Fruit fly (Drosophila melanogaster) whole organism, embryonic: ENCODE data around the gene Sgsh.

Source experiments
- Adf1 ChIP-seq: fragments of 200-800 bp; sonication (Bioruptor generic); IDR thresholded peaks from 2 replicates; pipeline ENCODE4 v1.3.6; 2022; ENCODE audit warnings: missing biosample characterization, missing genetic modification characterization
- B-H2 ChIP-seq: fragments of 200-800 bp; sonication (Bioruptor generic); optimal IDR thresholded peaks from 2 replicates; lab custom pipeline; 2018; ENCODE audit warnings: missing biosample characterization, mild to moderate bottlenecking, missing genetic modification characterization
- BEAF-32 ChIP-seq: fragments of 200-800 bp; sonication (Bioruptor generic); optimal IDR thresholded peaks from 3 replicates; lab custom pipeline; 2017; ENCODE audit warnings: missing biosample characterization, missing genetic modification characterization, mild to moderate bottlenecking, moderate library complexity, missing genetic modification reagents
- CG10321 ChIP-seq: fragments of 200-800 bp; sonication (Bioruptor generic); IDR thresholded peaks from 2 replicates; pipeline ENCODE4 v1.3.6; 2022; ENCODE audit warnings: missing biosample characterization, missing genetic modification characterization
- CG10366 ChIP-seq: fragments of 200-800 bp; sonication (Bioruptor generic); IDR thresholded peaks from 2 replicates; pipeline ENCODE4 v1.3.6; 2022; ENCODE audit warnings: missing biosample characterization, missing genetic modification characterization
- CG11456 ChIP-seq: fragments of 200-800 bp; sonication (Bioruptor generic); IDR thresholded peaks from 3 replicates; pipeline ENCODE4 v1.3.6; 2022; ENCODE audit warnings: missing biosample characterization, missing genetic modification characterization
- CG12104 ChIP-seq: fragments of 200-800 bp; sonication (Bioruptor generic); optimal IDR thresholded peaks from 3 replicates; lab custom pipeline; 2016; ENCODE audit warnings: missing biosample characterization, missing genetic modification characterization
- CG12659 ChIP-seq: fragments of 200-800 bp; sonication (Bioruptor generic); optimal IDR thresholded peaks from 3 replicates; lab custom pipeline; 2017; ENCODE audit warnings: mild to moderate bottlenecking, missing biosample characterization, missing genetic modification reagents, missing genetic modification characterization
- CG13287 ChIP-seq: fragments of 200-800 bp; sonication (Bioruptor generic); IDR thresholded peaks from 2 replicates; pipeline ENCODE4 v1.3.6; 2022; ENCODE audit warnings: missing biosample characterization, missing genetic modification characterization; ENCODE audit not compliant: partially characterized antibody
- CG14050 ChIP-seq: fragments of 200-800 bp; sonication (Bioruptor generic); IDR thresholded peaks from 3 replicates; pipeline ENCODE4 v1.3.6; 2022; ENCODE audit warnings: missing biosample characterization, missing genetic modification characterization
- CG1602 ChIP-seq: fragments of 200-800 bp; sonication (Bioruptor generic); optimal IDR thresholded peaks from 3 replicates; lab custom pipeline; 2016; ENCODE audit warnings: missing biosample characterization, missing genetic modification characterization
- CG16813 ChIP-seq: fragments of 200-800 bp; sonication (Bioruptor generic); IDR thresholded peaks from 3 replicates; pipeline ENCODE4 v1.3.6; 2022; ENCODE audit warnings: missing biosample characterization, missing genetic modification characterization; ENCODE audit not compliant: partially characterized antibody
- CG17568 ChIP-seq: fragments of 200-800 bp; sonication (Bioruptor generic); optimal IDR thresholded peaks from 2 replicates; lab custom pipeline; 2018; ENCODE audit warnings: missing biosample characterization, mild to moderate bottlenecking, missing genetic modification characterization, moderate library complexity
- CG18599 ChIP-seq: fragments of 200-800 bp; sonication (Bioruptor generic); optimal IDR thresholded peaks from 3 replicates; lab custom pipeline; 2017; ENCODE audit warnings: missing biosample characterization, missing genetic modification characterization, mild to moderate bottlenecking, moderate library complexity, missing genetic modification reagents
- CG2678 ChIP-seq: fragments of 200-800 bp; sonication (Bioruptor generic); optimal IDR thresholded peaks from 3 replicates; lab custom pipeline; 2019; ENCODE audit warnings: missing biosample characterization, mild to moderate bottlenecking, missing genetic modification characterization, moderate library complexity
- CG3281 ChIP-seq: fragments of 200-800 bp; sonication (Bioruptor generic); optimal IDR thresholded peaks from 3 replicates; lab custom pipeline; 2017; ENCODE audit warnings: missing biosample characterization, mild to moderate bottlenecking, missing genetic modification characterization
- CG42726 ChIP-seq: fragments of 200-800 bp; sonication (Bioruptor generic); IDR thresholded peaks from 2 replicates; pipeline ENCODE4 v1.3.6; 2022; ENCODE audit warnings: missing biosample characterization, missing genetic modification characterization; ENCODE audit not compliant: partially characterized antibody
- CG4328 ChIP-seq: fragments of 200-800 bp; sonication (Bioruptor generic); optimal IDR thresholded peaks from 3 replicates; lab custom pipeline; 2017; ENCODE audit warnings: missing biosample characterization, missing genetic modification reagents, missing genetic modification characterization
- CG4360 ChIP-seq: fragments of 200-800 bp; sonication (Bioruptor generic); IDR thresholded peaks from 2 replicates; pipeline ENCODE4 v1.3.6; 2022; ENCODE audit warnings: missing biosample characterization, missing genetic modification characterization
- CG6272 ChIP-seq: fragments of 200-800 bp; sonication (Bioruptor generic); IDR thresholded peaks from 2 replicates; pipeline ENCODE4 v1.3.6; 2022; ENCODE audit warnings: missing biosample characterization, missing genetic modification characterization
- CG6765 ChIP-seq: fragments of 200-800 bp; sonication (Bioruptor generic); optimal IDR thresholded peaks from 3 replicates; lab custom pipeline; 2017; ENCODE audit warnings: missing biosample characterization, mild to moderate bottlenecking, missing genetic modification characterization
- CG6791 ChIP-seq: fragments of 200-800 bp; sonication (Bioruptor generic); IDR thresholded peaks from 3 replicates; pipeline ENCODE4 v1.3.6; 2022; ENCODE audit warnings: missing biosample characterization, missing genetic modification characterization; ENCODE audit not compliant: partially characterized antibody
- CG7963 ChIP-seq: fragments of 200-800 bp; sonication (Bioruptor generic); IDR thresholded peaks from 3 replicates; pipeline ENCODE4 v1.3.6; 2022; ENCODE audit warnings: missing biosample characterization, missing genetic modification characterization; ENCODE audit not compliant: partially characterized antibody
- CHES-1-like ChIP-seq: fragments of 200-800 bp; sonication (Bioruptor generic); optimal IDR thresholded peaks from 2 replicates; lab custom pipeline; 2016; ENCODE audit warnings: missing biosample characterization, missing genetic modification characterization
- Dll ChIP-seq: fragments of 200-800 bp; sonication (Bioruptor generic); IDR thresholded peaks from 4 replicates; pipeline ENCODE4 v1.3.6; 2022; ENCODE audit warnings: missing biosample characterization, missing genetic modification characterization; ENCODE audit not compliant: partially characterized antibody
- Doc3 ChIP-seq: fragments of 200-800 bp; sonication (Bioruptor generic); IDR thresholded peaks from 3 replicates; pipeline ENCODE4 v1.3.6; 2022; ENCODE audit warnings: missing biosample characterization, missing genetic modification characterization; ENCODE audit not compliant: partially characterized antibody
- ERR ChIP-seq: fragments of 200-800 bp; sonication (Bioruptor generic); optimal IDR thresholded peaks from 2 replicates; lab custom pipeline; 2016; ENCODE audit warnings: missing biosample characterization, missing genetic modification characterization
- HmgD ChIP-seq: fragments of 200-800 bp; sonication (Bioruptor generic); optimal IDR thresholded peaks from 3 replicates; lab custom pipeline; 2016; ENCODE audit warnings: missing biosample characterization, missing genetic modification characterization
- Hr78 ChIP-seq, 2 experiments: fragments of 200-800 bp in 1 of 2; fragments of >200 bp in 1 of 2; sonication (Bioruptor generic) in 1 of 2; optimal IDR thresholded peaks; 2 replicates each; lab custom pipeline; 2017 to 2019; ENCODE audit warnings: missing biosample characterization in 2 of 2, missing genetic modification characterization in 2 of 2, mild to moderate bottlenecking in 1 of 2, moderate library complexity in 1 of 2
- Opbp ChIP-seq: fragments of 200-800 bp; sonication (Bioruptor generic); IDR thresholded peaks from 3 replicates; pipeline ENCODE4 v1.3.6; 2022; ENCODE audit warnings: missing biosample characterization, missing genetic modification characterization; ENCODE audit not compliant: partially characterized antibody
- Pdp1 ChIP-seq, 2 experiments: fragments of 200-800 bp; sonication (Bioruptor generic); optimal IDR thresholded peaks; 3 replicates each; lab custom pipeline; 2016; ENCODE audit warnings: missing biosample characterization in 2 of 2, missing genetic modification characterization in 2 of 2, mild to moderate bottlenecking in 1 of 2, moderate library complexity in 1 of 2
- Sin3A ChIP-seq: fragments of >200 bp; optimal IDR thresholded peaks from 2 replicates; lab custom pipeline; 2018
- Stat92E ChIP-seq, 3 experiments: fragments of >200 bp in 2 of 3; fragments of 200-800 bp in 1 of 3; sonication (Bioruptor generic) in 1 of 3; optimal IDR thresholded peaks; 2 replicates each; lab custom pipeline; 2017 to 2019; ENCODE audit warnings: missing biosample characterization in 3 of 3, missing genetic modification characterization in 3 of 3, mild to moderate bottlenecking in 1 of 3, moderate library complexity in 1 of 3
- Xrp1 ChIP-seq: fragments of 200-800 bp; sonication (Bioruptor generic); IDR thresholded peaks from 2 replicates; pipeline ENCODE4 v1.3.6; 2022; ENCODE audit warnings: missing biosample characterization, missing genetic modification characterization
- YL-1 ChIP-seq: fragments of 200-800 bp; sonication (Bioruptor generic); optimal IDR thresholded peaks from 3 replicates; lab custom pipeline; 2017; ENCODE audit warnings: missing biosample characterization, mild to moderate bottlenecking, missing genetic modification characterization
- bbx ChIP-seq: fragments of 200-800 bp; sonication (Bioruptor generic); IDR thresholded peaks from 2 replicates; pipeline ENCODE4 v1.3.6; 2022; ENCODE audit warnings: missing biosample characterization, missing genetic modification characterization; ENCODE audit not compliant: partially characterized antibody
- mld ChIP-seq: fragments of 200-800 bp; sonication (Bioruptor generic); IDR thresholded peaks from 3 replicates; pipeline ENCODE4 v1.3.6; 2022; ENCODE audit warnings: missing biosample characterization, missing genetic modification characterization; ENCODE audit not compliant: partially characterized antibody
- org-1 ChIP-seq: fragments of 200-800 bp; sonication (Bioruptor generic); optimal IDR thresholded peaks from 2 replicates; lab custom pipeline; 2017; ENCODE audit warnings: missing biosample characterization, missing genetic modification characterization
- scrt ChIP-seq: fragments of 200-800 bp; sonication (Bioruptor generic); optimal IDR thresholded peaks from 2 replicates; lab custom pipeline; 2018; ENCODE audit warnings: missing biosample characterization, mild to moderate bottlenecking, missing genetic modification characterization, moderate library complexity
- tll ChIP-seq, 2 experiments: fragments of 200-800 bp in 1 of 2; fragments of >200 bp in 1 of 2; sonication (Bioruptor generic) in 1 of 2; optimal IDR thresholded peaks; 2 replicates each; lab custom pipeline; 2017 to 2019; ENCODE audit warnings: missing biosample characterization in 2 of 2, missing genetic modification characterization in 2 of 2, mild to moderate bottlenecking in 1 of 2, moderate library complexity in 1 of 2
- trh ChIP-seq: fragments of 200-800 bp; sonication (Bioruptor generic); optimal IDR thresholded peaks from 2 replicates; lab custom pipeline; 2016; ENCODE audit warnings: missing biosample characterization, missing genetic modification characterization
- vvl ChIP-seq: fragments of 200-800 bp; sonication (Bioruptor generic); IDR thresholded peaks from 2 replicates; pipeline ENCODE4 v1.3.6; 2022; ENCODE audit warnings: missing biosample characterization, missing genetic modification characterization
- wek ChIP-seq: fragments of 200-800 bp; sonication (Bioruptor generic); optimal IDR thresholded peaks from 3 replicates; lab custom pipeline; 2018; ENCODE audit warnings: missing biosample characterization, mild to moderate bottlenecking, missing genetic modification characterization, moderate library complexity

Gene Sgsh

dm6 chr3R:18928918-18929705, 16.4 kb upstream of the Sgsh start, which contains the start of gene CG42613 (continued):
- TF ChIP-seq CG6272 (GFP tag; lab: Robert Waterston, UW), result peak; percentile 23; the same call in 1 of the 2 replicates
- no peak for TF ChIP-seq Stat92E (GFP tag; optimal IDR thresholded peaks at IDR 0.05; lab: Kevin White, UChicago)
- peak; percentile 81 for TF ChIP-seq CG16813 (GFP tag; lab: Robert Waterston, UW)
- TF ChIP-seq vvl (GFP tag; lab: Robert Waterston, UW), result peak; percentile 57; the same call in 1 of the 2 replicates
- peak; percentile 50 for TF ChIP-seq org-1 (GFP tag; lab: Kevin White, UChicago)
- TF ChIP-seq trh, result no peak
- TF ChIP-seq, all 482 proteins: peak for 326

DNA sequence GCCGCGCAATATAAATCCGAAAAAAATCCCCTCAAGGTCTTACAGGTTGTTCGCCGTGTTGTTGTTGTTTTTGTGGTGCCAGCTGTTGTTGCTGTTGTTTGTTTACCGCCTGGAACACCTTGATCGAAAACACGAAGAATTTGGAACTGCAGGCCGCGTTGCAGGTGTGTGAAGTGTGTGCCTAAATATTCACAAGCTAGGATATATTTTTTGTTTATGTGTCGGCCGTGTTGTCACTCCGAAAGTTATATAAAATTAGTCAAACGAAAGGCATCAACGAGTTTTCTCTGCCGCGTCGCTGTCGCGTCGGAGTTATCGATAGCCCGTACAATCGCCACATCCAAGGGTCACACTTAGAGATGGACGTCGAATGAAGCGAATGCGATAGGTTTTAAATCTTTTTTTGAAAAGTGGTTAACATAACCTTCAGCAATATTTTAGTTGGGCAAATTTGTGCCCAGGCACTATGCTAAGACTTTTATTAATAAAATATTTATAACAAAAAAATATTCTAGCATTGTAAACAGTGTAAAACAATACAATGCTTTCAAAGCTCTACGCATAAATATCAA, 15.7 kb upstream of the Sgsh start, which contains the start of gene Mpc1:
Gene Mpc1, minus strand, starts transcription at position 314 of the 572 bp plus-strand sequence.
- TF ChIP-seq CG18599 (peak; percentile 17), B-H2 (GFP tag; lab: Kevin White, UChicago) (peak; percentile 5), Opbp (GFP tag; lab: Robert Waterston, UW) (peak; percentile 84), Dll (GFP tag; lab: Robert Waterston, UW) (peak; percentile 81; the same call in 3 of the 4 replicates), ERR (GFP tag; lab: Kevin White, UChicago) (peak; percentile 51), Hr78 (GFP tag; optimal IDR thresholded peaks at IDR 0.05; lab: Kevin White, UChicago) (peak in 1 of 2 experiments; percentile 35), CG10366 (peak; percentile 20; the same call in 1 of the 2 replicates), YL-1 (peak; percentile 80), CG12104 (GFP tag; lab: Kevin White, UChicago) (no peak), Sin3A (lab: Kevin White, UChicago) (peak; percentile 12), CHES-1-like (GFP tag; lab: Kevin White, UChicago) (peak; percentile 45), HmgD (GFP tag; lab: Kevin White, UChicago) (no peak), Pdp1 (GFP tag; optimal IDR thresholded peaks at IDR 0.05; lab: Kevin White, UChicago) (peak in 1 of 2 experiments; percentile 98), bbx (GFP tag; lab: Robert Waterston, UW) (peak; percentile 83), wek (peak; percentile 2), BEAF-32 (GFP tag; lab: Kevin White, UChicago) (peak; percentile 83), CG6791 (GFP tag; lab: Robert Waterston, UW) (peak; percentile 84), CG3281 (GFP tag; lab: Kevin White, UChicago) (no peak), CG11456 (GFP tag; lab: Robert Waterston, UW) (0 out of 3 replicates have a peak, but pooled peaks have one; percentile 54), tll (GFP tag; optimal IDR thresholded peaks at IDR 0.05; lab: Kevin White, UChicago) (peak in 1 of 2 experiments; percentile 20), CG1602 (no peak), Adf1 (peak; percentile 99), CG7963 (peak; percentile 68), CG10321 (GFP tag; lab: Robert Waterston, UW) (no peak), CG17568 (peak; percentile 39), CG12659 (GFP tag; lab: Kevin White, UChicago) (peak; percentile 63), Xrp1 (GFP tag; lab: Robert Waterston, UW) (peak; percentile 61), CG4360 (GFP tag; lab: Robert Waterston, UW) (peak; percentile 97), CG13287 (peak; percentile 86), CG14050 (GFP tag; lab: Robert Waterston, UW) (0 out of 3 replicates have a peak, but pooled peaks have one; percentile 10), CG4328 (peak; percentile 19), CG6765 (no peak), mld (GFP tag; lab: Robert Waterston, UW) (peak; percentile 53; the same call in 2 of the 3 replicates), Doc3 (GFP tag; lab: Robert Waterston, UW) (peak; percentile 70), CG2678 (tag; lab: Kevin White, UChicago) (peak; percentile 27), CG42726 (peak; percentile 71), scrt (GFP tag; lab: Kevin White, UChicago) (peak; percentile 63)
